Fruit fly (Drosophila melanogaster): ENCODE data around the gene CG17477.

The CG17477 gene

DNA sequence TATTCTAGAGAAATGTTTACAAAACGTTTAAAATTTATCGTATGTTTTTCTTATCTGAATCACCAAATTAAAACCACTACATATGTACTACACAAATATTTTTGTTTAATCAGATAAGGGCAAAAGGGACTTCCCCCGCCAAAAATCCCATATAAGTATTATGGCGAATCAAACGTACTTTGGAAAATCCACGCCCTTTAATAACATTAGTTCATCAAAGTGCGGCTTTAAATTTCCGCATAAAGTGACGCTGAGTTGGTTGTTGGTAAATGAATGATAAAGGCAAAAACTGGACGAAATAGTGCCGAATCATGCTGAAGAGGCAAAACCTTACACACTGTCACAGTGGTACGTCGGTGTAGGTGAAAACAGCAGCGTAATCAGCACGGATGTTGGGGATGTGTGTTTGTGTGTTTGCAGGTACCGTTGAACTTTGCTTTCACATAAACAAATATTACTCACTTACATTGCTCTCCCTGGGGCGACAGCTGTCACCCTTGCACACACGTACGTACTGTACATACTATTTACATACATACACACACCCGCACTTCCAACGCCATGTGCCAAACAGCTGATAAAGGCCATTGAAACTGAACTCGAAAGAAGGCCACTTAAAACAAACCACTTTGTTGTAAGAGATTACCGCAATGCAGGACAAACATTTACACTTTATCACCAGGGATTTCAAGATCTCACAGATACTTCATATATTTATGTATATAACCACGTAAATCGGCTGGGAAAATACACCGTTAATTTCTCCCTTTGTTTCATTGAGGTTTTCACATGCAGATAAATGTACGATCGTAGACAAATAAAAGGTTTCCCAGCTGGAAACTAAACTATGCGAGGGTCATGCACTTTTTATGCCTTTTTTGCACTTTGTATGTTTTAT, 47.5 kb downstream of the CG17477 start (continued):
- TF ChIP-seq CG2678 (tag; optimal IDR thresholded peaks at IDR 0.05) (no peak), vnd (GFP tag; IDR thresholded peaks at IDR 0.05; ENCODE audit: partially characterized antibody) (no peak), z (GFP tag; IDR thresholded peaks at IDR 0.05) (no peak), CG13894 (tag; optimal IDR thresholded peaks at IDR 0.05) (peak; percentile 34), Abd-B (GFP tag; optimal IDR thresholded peaks at IDR 0.05) (no peak), D19A (tag; optimal IDR thresholded peaks at IDR 0.05) (no peak), wor (GFP tag; IDR thresholded peaks at IDR 0.05) (no peak), H15 (GFP tag; IDR thresholded peaks at IDR 0.05) (no peak), pho (GFP tag; optimal IDR thresholded peaks at IDR 0.05) (no peak), crol (GFP tag; IDR thresholded peaks at IDR 0.05) (no peak), Nf-YA (GFP tag; IDR thresholded peaks at IDR 0.05) (no peak), CG2202 (tag; optimal IDR thresholded peaks at IDR 0.05) (peak; percentile 39), az2 (GFP tag; optimal IDR thresholded peaks at IDR 0.05) (no peak), run (tag; optimal IDR thresholded peaks at IDR 0.05) (no peak), CG11723 (GFP tag; optimal IDR thresholded peaks at IDR 0.05) (no peak), CG10979 (tag; optimal IDR thresholded peaks at IDR 0.05) (no peak), CG14441 (GFP tag; IDR thresholded peaks at IDR 0.05) (0 out of 2 replicates have a peak, but pooled peaks have one; percentile 10), Blimp-1 (GFP tag; optimal IDR thresholded peaks at IDR 0.05) (peak; percentile 20), Usf (GFP tag; optimal IDR thresholded peaks at IDR 0.05) (no peak), CG8944 (GFP tag; optimal IDR thresholded peaks at IDR 0.05) (no peak), Hsf (GFP tag; optimal IDR thresholded peaks at IDR 0.05) (no peak), pfk (GFP tag; optimal IDR thresholded peaks at IDR 0.05) (peak; percentile 5), lmd (GFP tag; IDR thresholded peaks at IDR 0.05) (no peak; the same call in 1 of the 2 replicates), her (GFP tag; optimal IDR thresholded peaks at IDR 0.05) (peak; percentile 33), CG32772 (GFP tag; IDR thresholded peaks at IDR 0.05) (no peak), CG17359 (tag; optimal IDR thresholded peaks at IDR 0.05) (no peak), CG10431 (GFP tag; optimal IDR thresholded peaks at IDR 0.05) (no peak), CG8388 (GFP tag; optimal IDR thresholded peaks at IDR 0.05) (no peak), Atf-2 (GFP tag; optimal IDR thresholded peaks at IDR 0.05) (no peak), CG12104 (GFP tag; optimal IDR thresholded peaks at IDR 0.05) (no peak), CG32767 (GFP tag; IDR thresholded peaks at IDR 0.05) (0 out of 2 replicates have a peak, but pooled peaks have one; percentile 8), CG18619 (GFP tag; optimal IDR thresholded peaks at IDR 0.05) (no peak), cato (GFP tag; optimal IDR thresholded peaks at IDR 0.05; ENCODE audit: borderline replicate concordance) (no peak), Mes4 (GFP tag; optimal IDR thresholded peaks at IDR 0.05) (no peak), CG11093 (GFP tag; IDR thresholded peaks at IDR 0.05) (no peak), Ssrp (tag; optimal IDR thresholded peaks at IDR 0.05) (no peak), HLH3B (GFP tag; IDR thresholded peaks at IDR 0.05) (no peak), CG7745 (tag; optimal IDR thresholded peaks at IDR 0.05) (no peak), CG17385 (GFP tag; optimal IDR thresholded peaks at IDR 0.05) (no peak), CG12769 (tag; optimal IDR thresholded peaks at IDR 0.05) (peak; percentile 69), Ravus (GFP tag; IDR thresholded peaks at IDR 0.05) (no peak), CG11247 (GFP tag; IDR thresholded peaks at IDR 0.05) (no peak), chinmo (GFP tag; IDR thresholded peaks at IDR 0.05; ENCODE audit: partially characterized antibody) (0 out of 4 replicates have a peak, but pooled peaks have one; percentile 56), Nf-YC (tag; optimal IDR thresholded peaks at IDR 0.05) (no peak), CG1529 (GFP tag; optimal IDR thresholded peaks at IDR 0.05) (peak; percentile 11), Fer2 (tag; optimal IDR thresholded peaks at IDR 0.05) (no peak), ase (GFP tag; IDR thresholded peaks at IDR 0.05) (no peak), Elba2 (GFP tag; optimal IDR thresholded peaks at IDR 0.05) (no peak), tgo (GFP tag; IDR thresholded peaks at IDR 0.05) (no peak)

Data from whole organism, embryonic.